Fruit fly (Drosophila melanogaster) whole organism, pupa: Measurements from ENCODE around the gene ssp.

Experiments used
- CG10348 ChIP-seq: fragments of 200-800 bp; sonication (Bioruptor generic); IDR thresholded peaks from 2 replicates; pipeline ENCODE4 v1.3.6; 2022; ENCODE audit warnings: missing biosample characterization, missing genetic modification characterization
- CG12605 ChIP-seq: fragments of 200-800 bp; sonication (Bioruptor generic); IDR thresholded peaks from 2 replicates; pipeline ENCODE4 v1.3.6; 2022; ENCODE audit warnings: missing biosample characterization, missing genetic modification characterization
- CG13204 ChIP-seq: fragments of 200-800 bp; sonication (Bioruptor generic); optimal IDR thresholded peaks from 2 replicates; lab custom pipeline; 2018; ENCODE audit warnings: missing biosample characterization, mild to moderate bottlenecking, missing genetic modification characterization, moderate library complexity
- CG14655 ChIP-seq: fragments of 200-800 bp; sonication (Bioruptor generic); optimal IDR thresholded peaks from 3 replicates; lab custom pipeline; 2017; ENCODE audit warnings: mild to moderate bottlenecking, missing biosample characterization, missing genetic modification reagents, missing genetic modification characterization
- CG15710 ChIP-seq: fragments of 200-800 bp; sonication (Bioruptor generic); optimal IDR thresholded peaks from 2 replicates; lab custom pipeline; 2018; ENCODE audit warnings: missing biosample characterization, mild to moderate bottlenecking, missing genetic modification characterization, moderate library complexity
- CG17806 ChIP-seq: fragments of 200-800 bp; sonication (Bioruptor generic); optimal IDR thresholded peaks from 2 replicates; lab custom pipeline; 2018; ENCODE audit warnings: missing biosample characterization, mild to moderate bottlenecking, missing genetic modification characterization, moderate library complexity
- CG32121 ChIP-seq: fragments of 200-800 bp; sonication (Bioruptor generic); IDR thresholded peaks from 2 replicates; pipeline ENCODE4 v1.3.6; 2022; ENCODE audit warnings: missing biosample characterization, missing genetic modification characterization
- CG34367 ChIP-seq: fragments of 200-800 bp; sonication (Bioruptor generic); optimal IDR thresholded peaks from 2 replicates; lab custom pipeline; 2018; ENCODE audit warnings: missing biosample characterization, mild to moderate bottlenecking, missing genetic modification characterization
- CG4496 ChIP-seq: fragments of 200-800 bp; sonication (Bioruptor generic); IDR thresholded peaks from 3 replicates; pipeline ENCODE4 v1.3.6; 2022; ENCODE audit warnings: missing biosample characterization, missing genetic modification characterization
- CG8159 ChIP-seq: fragments of 200-800 bp; sonication (Bioruptor generic); optimal IDR thresholded peaks from 3 replicates; lab custom pipeline; 2018; ENCODE audit warnings: missing biosample characterization, mild to moderate bottlenecking, missing genetic modification characterization, moderate library complexity
- CG8301 ChIP-seq: fragments of 200-800 bp; sonication (Bioruptor generic); optimal IDR thresholded peaks from 2 replicates; lab custom pipeline; 2018; ENCODE audit warnings: missing biosample characterization, mild to moderate bottlenecking, missing genetic modification characterization
- CG9948 ChIP-seq: fragments of 200-800 bp; sonication (Bioruptor generic); optimal IDR thresholded peaks from 2 replicates; lab custom pipeline; 2018; ENCODE audit warnings: missing biosample characterization, mild to moderate bottlenecking, missing genetic modification characterization, moderate library complexity
- D1 ChIP-seq: fragments of 200-800 bp; sonication (Bioruptor generic); optimal IDR thresholded peaks from 2 replicates; lab custom pipeline; 2018; ENCODE audit warnings: missing biosample characterization, mild to moderate bottlenecking, missing genetic modification characterization, moderate library complexity
- EcR ChIP-seq: fragments of 200-800 bp; sonication (Bioruptor generic); optimal IDR thresholded peaks from 3 replicates; lab custom pipeline; 2019; ENCODE audit warnings: missing biosample characterization, missing genetic modification characterization, mild to moderate bottlenecking, moderate library complexity, missing genetic modification reagents
- Ets98B ChIP-seq: fragments of 200-800 bp; sonication (Bioruptor generic); IDR thresholded peaks from 2 replicates; pipeline ENCODE4 v1.3.6; 2022; ENCODE audit warnings: missing biosample characterization, missing genetic modification characterization
- Pif1A ChIP-seq: fragments of 200-800 bp; sonication (Bioruptor generic); optimal IDR thresholded peaks from 3 replicates; lab custom pipeline; 2016; ENCODE audit warnings: missing biosample characterization, missing genetic modification characterization
- Pif1B ChIP-seq: fragments of 200-800 bp; sonication (Bioruptor generic); optimal IDR thresholded peaks from 3 replicates; lab custom pipeline; 2016; ENCODE audit warnings: missing biosample characterization, missing genetic modification characterization
- Snoo ChIP-seq: fragments of 200-800 bp; sonication (Bioruptor generic); optimal IDR thresholded peaks from 3 replicates; lab custom pipeline; 2017; ENCODE audit warnings: missing biosample characterization, mild to moderate bottlenecking, missing genetic modification characterization, inconsistent platforms
- fd96Ca ChIP-seq: fragments of 200-800 bp; sonication (Bioruptor generic); IDR thresholded peaks from 3 replicates; pipeline ENCODE4 v1.3.6; 2022; ENCODE audit warnings: missing biosample characterization, missing genetic modification characterization
- gl ChIP-seq: fragments of 200-800 bp; sonication (Bioruptor generic); optimal IDR thresholded peaks from 2 replicates; lab custom pipeline; 2018; ENCODE audit warnings: missing biosample characterization, mild to moderate bottlenecking, missing genetic modification characterization
- rn ChIP-seq: fragments of 200-800 bp; sonication (Bioruptor generic); IDR thresholded peaks from 2 replicates; pipeline ENCODE4 v1.3.6; 2022; ENCODE audit warnings: missing biosample characterization, missing genetic modification characterization

The ssp gene

DNA sequence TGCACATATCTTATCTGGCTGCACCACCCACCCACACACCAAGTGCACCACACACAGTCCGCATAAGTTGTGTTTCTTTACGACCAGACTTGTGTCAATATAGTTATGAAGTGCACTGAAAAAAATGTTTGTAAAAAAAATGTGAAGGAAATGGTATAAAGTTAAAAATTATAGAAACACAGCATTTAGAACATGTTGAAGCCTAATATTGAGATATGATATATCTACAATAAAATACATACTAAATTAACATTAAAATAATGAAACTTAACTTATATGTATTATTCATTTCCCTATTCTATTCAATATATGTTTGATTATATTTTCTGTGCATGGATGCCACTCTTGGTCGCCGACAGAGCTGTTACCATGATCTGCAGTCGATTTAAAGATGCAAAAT is 5.1 kb upstream of the ssp start:
- peak; percentile 73 for TF ChIP-seq CG8159 (tag; lab: Kevin White, UChicago)
- peak; percentile 59 for TF ChIP-seq CG14655 (GFP tag; lab: Kevin White, UChicago)
- TF ChIP-seq CG10348 (GFP tag; lab: Robert Waterston, UW): no peak
- TF ChIP-seq CG17806 (tag; lab: Kevin White, UChicago): peak; percentile 47
- no peak for TF ChIP-seq gl (tag; lab: Kevin White, UChicago)
- no peak for TF ChIP-seq Ets98B (GFP tag; lab: Robert Waterston, UW)
- no peak for TF ChIP-seq CG4496 (GFP tag; lab: Robert Waterston, UW)
- no peak for TF ChIP-seq rn (GFP tag; lab: Robert Waterston, UW)
- no peak for TF ChIP-seq fd96Ca (GFP tag; lab: Robert Waterston, UW)
- TF ChIP-seq CG12605 (GFP tag; lab: Robert Waterston, UW): no peak
- TF ChIP-seq CG8301 (tag; lab: Kevin White, UChicago): peak; percentile 38
- no peak for TF ChIP-seq CG32121 (GFP tag; lab: Robert Waterston, UW)
- no peak for TF ChIP-seq CG34367 (tag; lab: Kevin White, UChicago)
- no peak for TF ChIP-seq Pif1A
- no peak for TF ChIP-seq Snoo
- peak; percentile 55 for TF ChIP-seq CG9948 (tag; lab: Kevin White, UChicago)
- TF ChIP-seq CG15710 (tag; lab: Kevin White, UChicago): peak; percentile 39
- TF ChIP-seq, all 21 proteins: peak for 6

DNA sequence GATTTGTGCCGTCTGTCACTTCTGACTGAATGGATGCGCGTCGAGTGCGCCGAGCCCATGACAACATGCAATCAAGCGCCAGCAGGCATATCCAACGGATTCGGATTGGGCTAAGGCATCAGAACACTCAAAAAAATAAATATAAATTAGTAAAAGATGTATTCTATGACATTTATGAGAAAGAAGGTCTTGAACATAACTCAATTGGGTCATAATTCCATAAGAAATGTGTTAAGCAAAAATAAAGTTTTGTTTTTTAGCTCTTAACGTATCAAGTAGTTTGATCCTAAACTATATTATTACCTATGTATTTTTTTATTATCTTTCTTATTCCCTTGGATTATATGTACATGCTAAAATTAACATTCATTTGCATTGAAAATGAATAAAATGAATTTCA is 4.5 kb upstream of the ssp start:
- TF ChIP-seq CG8301 (tag; lab: Kevin White, UChicago) (no peak), gl (tag; lab: Kevin White, UChicago) (no peak), CG15710 (tag; lab: Kevin White, UChicago) (peak; percentile 44), CG4496 (GFP tag; lab: Robert Waterston, UW) (no peak), CG14655 (GFP tag; lab: Kevin White, UChicago) (no peak), CG10348 (GFP tag; lab: Robert Waterston, UW) (no peak), fd96Ca (GFP tag; lab: Robert Waterston, UW) (no peak), CG8159 (tag; lab: Kevin White, UChicago) (peak; percentile 57), CG17806 (tag; lab: Kevin White, UChicago) (peak; percentile 56), CG9948 (tag; lab: Kevin White, UChicago) (peak; percentile 54), Ets98B (GFP tag; lab: Robert Waterston, UW) (no peak), CG34367 (tag; lab: Kevin White, UChicago) (peak; percentile 51), CG13204 (GFP tag; lab: Kevin White, UChicago) (no peak), EcR (GFP tag; lab: Kevin White, UChicago) (no peak)

DNA sequence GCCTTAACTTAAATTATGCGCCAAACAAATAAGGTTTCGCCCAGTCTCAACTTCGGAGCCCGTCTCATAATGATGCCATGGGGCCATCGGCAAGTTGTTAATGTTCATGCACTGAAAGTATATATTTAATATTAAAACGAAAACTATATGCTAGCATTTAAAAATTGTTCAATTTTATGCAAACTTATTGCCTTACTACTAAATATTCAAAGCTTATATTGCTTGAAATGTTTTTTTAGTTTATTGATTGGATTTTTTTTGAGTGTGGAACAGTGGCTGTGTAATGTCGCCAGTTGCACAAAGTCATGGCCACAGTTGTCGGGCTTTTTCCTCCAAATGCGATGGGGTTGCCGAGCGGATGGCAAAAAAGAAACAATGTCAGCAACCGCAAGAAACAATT is 3.9 kb upstream of the ssp start:
- no peak for TF ChIP-seq CG13204 (GFP tag; lab: Kevin White, UChicago)
- TF ChIP-seq CG32121 (GFP tag; lab: Robert Waterston, UW): peak; percentile 74
- peak; percentile 63 for TF ChIP-seq gl (tag; lab: Kevin White, UChicago)
- TF ChIP-seq D1 (tag; lab: Kevin White, UChicago): peak; percentile 70
- TF ChIP-seq Pif1B (GFP tag; lab: Kevin White, UChicago): peak; percentile 88
- TF ChIP-seq CG4496 (GFP tag; lab: Robert Waterston, UW): peak; percentile 82
- TF ChIP-seq Pif1A: peak; percentile 88
- peak; percentile 79 for TF ChIP-seq CG9948 (tag; lab: Kevin White, UChicago)
- TF ChIP-seq CG10348 (GFP tag; lab: Robert Waterston, UW): no peak
- peak; percentile 92 for TF ChIP-seq CG8159 (tag; lab: Kevin White, UChicago)
- peak; percentile 74 for TF ChIP-seq EcR (GFP tag; lab: Kevin White, UChicago)
- peak; percentile 85 for TF ChIP-seq Ets98B (GFP tag; lab: Robert Waterston, UW)
- TF ChIP-seq CG34367 (tag; lab: Kevin White, UChicago): peak; percentile 67
- TF ChIP-seq rn (GFP tag; lab: Robert Waterston, UW): peak; percentile 76
- peak; percentile 90 for TF ChIP-seq CG17806 (tag; lab: Kevin White, UChicago)
- peak; percentile 69; the same call in 2 of the 3 replicates for TF ChIP-seq fd96Ca (GFP tag; lab: Robert Waterston, UW)
- TF ChIP-seq CG12605 (GFP tag; lab: Robert Waterston, UW): peak; percentile 84
- peak; percentile 83 for TF ChIP-seq CG15710 (tag; lab: Kevin White, UChicago)
- peak; percentile 80 for TF ChIP-seq CG8301 (tag; lab: Kevin White, UChicago)
- peak; percentile 83 for TF ChIP-seq CG14655 (GFP tag; lab: Kevin White, UChicago)
- TF ChIP-seq Snoo: peak; percentile 76

DNA sequence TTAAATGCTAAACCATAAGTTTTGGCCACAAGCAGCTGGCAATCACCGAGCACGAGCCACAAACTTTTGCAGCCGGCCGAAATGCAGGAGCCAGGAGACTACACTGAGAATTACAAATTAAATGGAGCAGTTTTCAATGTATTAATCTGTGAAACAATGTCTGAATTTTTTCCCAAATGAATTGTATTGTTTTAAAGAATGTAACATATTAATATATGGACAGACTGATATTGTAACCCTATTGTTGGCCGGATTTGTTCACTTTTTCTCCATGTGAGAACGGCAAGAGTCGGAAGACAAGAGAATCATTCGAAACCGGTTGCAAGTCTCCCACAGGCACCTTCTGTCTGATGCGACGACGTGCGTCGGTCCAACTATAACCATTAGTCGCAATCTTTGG is 3.0 kb upstream of the ssp start:
- TF ChIP-seq CG13204 (GFP tag; lab: Kevin White, UChicago) (no peak), rn (GFP tag; lab: Robert Waterston, UW) (peak; percentile 5; the same call in 1 of the 2 replicates), fd96Ca (GFP tag; lab: Robert Waterston, UW) (peak; percentile 82; the same call in 2 of the 3 replicates), CG15710 (tag; lab: Kevin White, UChicago) (peak; percentile 87), Snoo (peak; percentile 87), CG8159 (tag; lab: Kevin White, UChicago) (peak; percentile 86), CG9948 (tag; lab: Kevin White, UChicago) (peak; percentile 87), gl (tag; lab: Kevin White, UChicago) (peak; percentile 83), CG10348 (GFP tag; lab: Robert Waterston, UW) (no peak), CG8301 (tag; lab: Kevin White, UChicago) (peak; percentile 92), CG34367 (tag; lab: Kevin White, UChicago) (peak; percentile 88), D1 (tag; lab: Kevin White, UChicago) (peak; percentile 62), Pif1A (peak; percentile 89), CG12605 (GFP tag; lab: Robert Waterston, UW) (peak; percentile 74), CG4496 (GFP tag; lab: Robert Waterston, UW) (peak; percentile 83), CG32121 (GFP tag; lab: Robert Waterston, UW) (no peak), Ets98B (GFP tag; lab: Robert Waterston, UW) (peak; percentile 65), Pif1B (GFP tag; lab: Kevin White, UChicago) (peak; percentile 91), EcR (GFP tag; lab: Kevin White, UChicago) (no peak), CG14655 (GFP tag; lab: Kevin White, UChicago) (peak; percentile 93), CG17806 (tag; lab: Kevin White, UChicago) (peak; percentile 91)
